Worm (Caenorhabditis elegans): Measurements from ENCODE around the gene cest-32.

cest-32 gene

ce11 chrV:5257358-5257757 lies 23.7 kb upstream of the cest-32 start, which contains the start of gene srt-67:
Gene srt-67 (minus strand): TSS chrV:5257458.
- TF ChIP-seq pros-1 (tag; optimal IDR thresholded peaks at IDR 0.05), result no peak
- no peak for TF ChIP-seq gmeb-2 (tag; optimal IDR thresholded peaks at IDR 0.05)
- no peak for TF ChIP-seq ceh-45 (GFP tag; IDR thresholded peaks at IDR 0.05)
- no peak for TF ChIP-seq sox-2 (GFP tag; IDR thresholded peaks at IDR 0.05)
- TF ChIP-seq C08G9.2 (tag; optimal IDR thresholded peaks at IDR 0.05), result no peak
- TF ChIP-seq pat-9 (tag; optimal IDR thresholded peaks at IDR 0.05), result no peak
- TF ChIP-seq hlh-8 (tag; optimal IDR thresholded peaks at IDR 0.05), result no peak
- no peak for TF ChIP-seq nhr-11 (tag; optimal IDR thresholded peaks at IDR 0.05)
- TF ChIP-seq che-1 (tag; optimal IDR thresholded peaks at IDR 0.05), result no peak
- TF ChIP-seq lin-11 (tag; optimal IDR thresholded peaks at IDR 0.05), result no peak
- TF ChIP-seq dmd-4 (tag; optimal IDR thresholded peaks at IDR 0.05; ENCODE audit: borderline replicate concordance), result no peak
- no peak for TF ChIP-seq ceh-31 (tag; optimal IDR thresholded peaks at IDR 0.05)
- TF ChIP-seq ceh-22 (tag; optimal IDR thresholded peaks at IDR 0.05), result no peak
- no peak for TF ChIP-seq pag-3 (tag; optimal IDR thresholded peaks at IDR 0.05; ENCODE audit: borderline replicate concordance)
- no peak for TF ChIP-seq ets-4 (tag; optimal IDR thresholded peaks at IDR 0.05)
- no peak for TF ChIP-seq ref-2 (tag; optimal IDR thresholded peaks at IDR 0.05)
- TF ChIP-seq unc-3 (GFP tag; conservative IDR thresholded peaks at IDR 0.05), result no peak
- no peak for TF ChIP-seq unc-3 (tag; optimal IDR thresholded peaks at IDR 0.05)
- TF ChIP-seq fkh-6 (tag; optimal IDR thresholded peaks at IDR 0.05), result no peak
- TF ChIP-seq pha-4 (tag; optimal IDR thresholded peaks at IDR 0.05), result no peak

- TF ChIP-seq unc-55 (GFP tag; optimal IDR thresholded peaks at IDR 0.05) (no peak), eyg-1 (tag; optimal IDR thresholded peaks at IDR 0.05) (no peak), lim-6 (tag; optimal IDR thresholded peaks at IDR 0.05) (no peak), pha-4 (tag; optimal IDR thresholded peaks at IDR 0.05) (no peak), hlh-15 (tag; optimal IDR thresholded peaks at IDR 0.05) (no peak), ceh-9 (tag; optimal IDR thresholded peaks at IDR 0.05) (no peak), F13H6.1 (tag; optimal IDR thresholded peaks at IDR 0.05) (no peak), sox-4 (tag; optimal IDR thresholded peaks at IDR 0.05) (no peak), hlh-30 (tag; optimal IDR thresholded peaks at IDR 0.05; ENCODE audit: insufficient read depth) (no peak), tbx-2 (tag; optimal IDR thresholded peaks at IDR 0.05) (no peak), ceh-19 (GFP tag; optimal IDR thresholded peaks at IDR 0.05) (no peak), che-1 (tag; optimal IDR thresholded peaks at IDR 0.05) (no peak), unc-42 (tag; optimal IDR thresholded peaks at IDR 0.05) (no peak), hlh-8 (tag; optimal IDR thresholded peaks at IDR 0.05) (no peak), ceh-18 (tag; optimal IDR thresholded peaks at IDR 0.05) (no peak), fkh-10 (GFP tag; optimal IDR thresholded peaks at IDR 0.05) (no peak), fax-1 (tag; optimal IDR thresholded peaks at IDR 0.05) (no peak)
Observed at ce11 chrV:5252016-5252415, 18.3 kb upstream of the cest-32 start, which contains the start of gene srt-68. Gene srt-68 (minus strand): TSS chrV:5252116.

ce11 chrV:5243036-5243435 lies 9.3 kb upstream of the cest-32 start, which contains the start of gene cest-35.1:
Gene cest-35.1 (minus strand): TSS chrV:5243136.
- TF ChIP-seq mec-3 (tag; optimal IDR thresholded peaks at IDR 0.05; ENCODE audit: borderline replicate concordance) (no peak), ceh-22 (tag; optimal IDR thresholded peaks at IDR 0.05) (no peak), sox-2 (GFP tag; IDR thresholded peaks at IDR 0.05) (no peak)

- TF ChIP-seq ttx-3 (tag; optimal IDR thresholded peaks at IDR 0.05) (no peak), ceh-6 (GFP tag; optimal IDR thresholded peaks at IDR 0.05) (no peak), ceh-24 (tag; optimal IDR thresholded peaks at IDR 0.05) (no peak), hlh-13 (GFP tag; optimal IDR thresholded peaks at IDR 0.05) (no peak), pag-3 (tag; optimal IDR thresholded peaks at IDR 0.05; ENCODE audit: borderline replicate concordance) (no peak), ceh-14 (tag; optimal IDR thresholded peaks at IDR 0.05) (no peak), fkh-6 (tag; optimal IDR thresholded peaks at IDR 0.05) (no peak), dmd-4 (tag; optimal IDR thresholded peaks at IDR 0.05; ENCODE audit: borderline replicate concordance) (no peak), C38D4.7 (GFP tag; optimal IDR thresholded peaks at IDR 0.05) (no peak), ceh-9 (tag; optimal IDR thresholded peaks at IDR 0.05) (no peak), nhr-232 (tag; optimal IDR thresholded peaks at IDR 0.05) (no peak), unc-55 (GFP tag; optimal IDR thresholded peaks at IDR 0.05) (no peak), nhr-11 (tag; optimal IDR thresholded peaks at IDR 0.05) (no peak), ahr-1 (tag; optimal IDR thresholded peaks at IDR 0.05) (no peak), ama-1 (optimal IDR thresholded peaks at IDR 0.05) (no peak), ceh-18 (tag; optimal IDR thresholded peaks at IDR 0.05) (no peak), pha-2 (tag; optimal IDR thresholded peaks at IDR 0.05) (no peak), unc-86 (tag; optimal IDR thresholded peaks at IDR 0.05) (no peak), syd-9 (tag; optimal IDR thresholded peaks at IDR 0.05) (no peak)
Observed at ce11 chrV:5239903-5240302, 6.2 kb upstream of the cest-32 start, which contains the start of gene B0238.15. Gene B0238.15 (plus strand): TSS chrV:5240203.

All from whole organism, late embryonic.